Fruit fly (Drosophila melanogaster) whole organism, prepupa: ENCODE measurements around the gene Sodq.

Experiments used
- CG15336 ChIP-seq: fragments of 200-800 bp; sonication (Bioruptor generic); IDR thresholded peaks from 2 replicates; pipeline ENCODE4 v1.3.6; 2022; ENCODE audit warnings: missing biosample characterization, missing genetic modification characterization
- CG31627 ChIP-seq: fragments of 200-800 bp; sonication (Bioruptor generic); optimal IDR thresholded peaks from 3 replicates; lab custom pipeline; 2016; ENCODE audit warnings: missing biosample characterization, missing genetic modification characterization
- Gug ChIP-seq: fragments of 200-800 bp; sonication (Bioruptor generic); IDR thresholded peaks from 2 replicates; pipeline ENCODE4 v1.3.6; 2022; ENCODE audit warnings: missing biosample characterization, missing genetic modification characterization
- pdm3 ChIP-seq: fragments of 200-800 bp; sonication (Bioruptor generic); optimal IDR thresholded peaks from 3 replicates; lab custom pipeline; 2016; ENCODE audit warnings: missing biosample characterization, missing genetic modification characterization

- no peak for TF ChIP-seq CG15336 (GFP tag; lab: Robert Waterston, UW)
- no peak for TF ChIP-seq pdm3
- TF ChIP-seq CG31627 (GFP tag; lab: Kevin White, UChicago): no peak
- TF ChIP-seq Gug (GFP tag; lab: Robert Waterston, UW): no peak
These were observed 11.1 kb downstream of the Sodq start, which contains the start of gene kumpel for dm6 chr3R:25906722-25907121.
